ENCODE assay signal across 2 fruit fly cellular contexts in the genomic region with DNA sequence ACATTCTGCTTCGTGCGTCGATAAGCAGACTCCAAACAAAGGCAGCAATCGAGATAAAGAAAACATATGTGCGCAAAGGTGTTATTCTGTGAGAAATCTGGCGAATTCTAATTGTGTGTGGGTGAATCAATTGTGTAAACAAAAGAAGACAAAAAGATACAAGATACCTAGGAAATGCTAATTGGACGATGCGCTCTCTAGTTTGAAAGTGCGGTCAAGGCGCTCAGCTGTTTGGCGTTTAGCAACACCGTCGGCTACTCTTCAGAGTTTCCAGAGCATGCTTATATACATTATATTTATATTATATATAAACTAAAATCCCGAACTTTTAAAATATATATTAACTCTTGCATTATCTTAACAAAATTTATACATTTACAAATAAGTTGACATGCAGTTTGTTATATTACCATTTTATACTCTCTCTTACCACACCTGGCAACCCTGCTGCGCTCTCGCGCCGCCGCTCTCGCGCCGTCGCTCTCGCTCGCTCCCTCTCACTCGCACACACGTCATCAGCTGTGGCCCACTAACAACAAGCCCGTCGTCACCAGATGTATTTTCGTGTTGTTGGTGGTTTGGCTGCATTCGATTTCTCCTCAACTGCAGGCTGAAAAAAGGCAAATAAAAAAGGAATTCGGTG.
TF ChIP-seq lines count a peak whose summit lies in the region.

A gene (plus strand): TSS at position 551 of the 643 bp plus-strand sequence.

TF ChIP-seq in whole organism, embryonic, 481 proteins besides CTCF, POLR2A, EP300 and RAD21 (continued from another document and continues in another):
- TF ChIP-seq ranshi (GFP tag; IDR thresholded peaks at IDR 0.05; lab: Robert Waterston, UW): peak; percentile 99
- TF ChIP-seq CG10209 (GFP tag; optimal IDR thresholded peaks at IDR 0.05; lab: Kevin White, UChicago): peak; percentile 98
- TF ChIP-seq prd (optimal IDR thresholded peaks at IDR 0.05; lab: Kevin White, UChicago): no peak
- peak; percentile 99 for TF ChIP-seq prd (GFP tag; IDR thresholded peaks at IDR 0.05; lab: Robert Waterston, UW)
- TF ChIP-seq CG13296 (GFP tag; optimal IDR thresholded peaks at IDR 0.05; lab: Kevin White, UChicago): peak; percentile 98
- TF ChIP-seq chinmo (GFP tag; IDR thresholded peaks at IDR 0.05; lab: Robert Waterston, UW; ENCODE audit: partially characterized antibody): 0 out of 4 replicates have a peak, but pooled peaks have one; percentile 70
- peak; percentile 93 for TF ChIP-seq lilli (GFP tag; optimal IDR thresholded peaks at IDR 0.05; lab: Kevin White, UChicago)
- peak; percentile 97 for TF ChIP-seq Optix (GFP tag; IDR thresholded peaks at IDR 0.05; lab: Robert Waterston, UW)
- no peak for TF ChIP-seq Sin3A (optimal IDR thresholded peaks at IDR 0.05; lab: Kevin White, UChicago)
- TF ChIP-seq Scr (GFP tag; IDR thresholded peaks at IDR 0.05; lab: Robert Waterston, UW; ENCODE audit: partially characterized antibody): peak; percentile 45
- TF ChIP-seq zfh1 (GFP tag; IDR thresholded peaks at IDR 0.05; lab: Robert Waterston, UW): peak; percentile 99
- peak; percentile 98 for TF ChIP-seq ase (GFP tag; IDR thresholded peaks at IDR 0.05; lab: Robert Waterston, UW)
- TF ChIP-seq CG9609 (GFP tag; optimal IDR thresholded peaks at IDR 0.05; lab: Kevin White, UChicago): peak; percentile 77
- TF ChIP-seq Drgx (GFP tag; IDR thresholded peaks at IDR 0.05; lab: Robert Waterston, UW): peak; percentile 98
- peak; percentile 53 for TF ChIP-seq ash1 (GFP tag; optimal IDR thresholded peaks at IDR 0.05; lab: Kevin White, UChicago)
- peak; percentile 97 for TF ChIP-seq CG4730 (GFP tag; IDR thresholded peaks at IDR 0.05; lab: Robert Waterston, UW)
- peak; percentile 45 for TF ChIP-seq MESR4 (GFP tag; optimal IDR thresholded peaks at IDR 0.05; lab: Kevin White, UChicago)
- TF ChIP-seq CG6765 (GFP tag; optimal IDR thresholded peaks at IDR 0.05; lab: Kevin White, UChicago): peak; percentile 98
- TF ChIP-seq hb (GFP tag; IDR thresholded peaks at IDR 0.05; lab: Robert Waterston, UW; ENCODE audit: partially characterized antibody): no peak
- TF ChIP-seq CG7357 (GFP tag; IDR thresholded peaks at IDR 0.05; lab: Robert Waterston, UW): peak; percentile 93
- peak; percentile 84 for TF ChIP-seq CG4854 (GFP tag; optimal IDR thresholded peaks at IDR 0.05; lab: Kevin White, UChicago)
- TF ChIP-seq z (GFP tag; IDR thresholded peaks at IDR 0.05; lab: Robert Waterston, UW): peak; percentile 72; the same call in 2 of the 3 replicates
- TF ChIP-seq CG5953 (GFP tag; IDR thresholded peaks at IDR 0.05; lab: Robert Waterston, UW): peak; percentile 97
- peak; percentile 98 for TF ChIP-seq tin (GFP tag; optimal IDR thresholded peaks at IDR 0.05; lab: Kevin White, UChicago)
- TF ChIP-seq wor (GFP tag; IDR thresholded peaks at IDR 0.05; lab: Robert Waterston, UW): peak; percentile 97
- peak; percentile 94 for TF ChIP-seq bowl (GFP tag; IDR thresholded peaks at IDR 0.05; lab: Robert Waterston, UW)
- TF ChIP-seq CG11723 (GFP tag; optimal IDR thresholded peaks at IDR 0.05; lab: Kevin White, UChicago): peak; percentile 98
- peak; percentile 97 for TF ChIP-seq CG3726 (GFP tag; IDR thresholded peaks at IDR 0.05; lab: Robert Waterston, UW)
- TF ChIP-seq Camta (GFP tag; optimal IDR thresholded peaks at IDR 0.05; lab: Kevin White, UChicago): peak; percentile 76
- TF ChIP-seq odd (GFP tag; optimal IDR thresholded peaks at IDR 0.05; lab: Kevin White, UChicago): peak; percentile 97
- TF ChIP-seq da (GFP tag; optimal IDR thresholded peaks at IDR 0.05; lab: Kevin White, UChicago): no peak
- peak; percentile 98 for TF ChIP-seq CG15696 (tag; optimal IDR thresholded peaks at IDR 0.05; lab: Kevin White, UChicago)
- TF ChIP-seq Ravus (GFP tag; IDR thresholded peaks at IDR 0.05; lab: Robert Waterston, UW): peak; percentile 94
- peak; percentile 96 for TF ChIP-seq CG6175 (GFP tag; IDR thresholded peaks at IDR 0.05; lab: Robert Waterston, UW)
- peak; percentile 99 for TF ChIP-seq CG8924 (tag; optimal IDR thresholded peaks at IDR 0.05; lab: Kevin White, UChicago)
- TF ChIP-seq CG10462 (GFP tag; optimal IDR thresholded peaks at IDR 0.05; lab: Kevin White, UChicago): peak; percentile 96
- TF ChIP-seq fd64A (GFP tag; optimal IDR thresholded peaks at IDR 0.05; lab: Kevin White, UChicago): peak; percentile 94
- peak; percentile 91 for TF ChIP-seq CG10431 (GFP tag; optimal IDR thresholded peaks at IDR 0.05; lab: Kevin White, UChicago)
- TF ChIP-seq caup (GFP tag; optimal IDR thresholded peaks at IDR 0.05; lab: Kevin White, UChicago; ENCODE audit: severe bottlenecking): peak; percentile 99
- TF ChIP-seq CG1832 (GFP tag; optimal IDR thresholded peaks at IDR 0.05; lab: Kevin White, UChicago): peak; percentile 91
- peak; percentile 82 for TF ChIP-seq pnt (GFP tag; optimal IDR thresholded peaks at IDR 0.05; lab: Kevin White, UChicago)
- peak in 1 of 2 experiments; percentile 86 for TF ChIP-seq tll (GFP tag; optimal IDR thresholded peaks at IDR 0.05; lab: Kevin White, UChicago)
- TF ChIP-seq CG7271 (tag; optimal IDR thresholded peaks at IDR 0.05; lab: Kevin White, UChicago): peak; percentile 98
- no peak for TF ChIP-seq zen2 (GFP tag; IDR thresholded peaks at IDR 0.05; lab: Robert Waterston, UW; ENCODE audit: partially characterized antibody)
- TF ChIP-seq gsb-n (tag; optimal IDR thresholded peaks at IDR 0.05; lab: Kevin White, UChicago): peak; percentile 98
- peak; percentile 93 for TF ChIP-seq tup (GFP tag; optimal IDR thresholded peaks at IDR 0.05; lab: Kevin White, UChicago)
- peak; percentile 98 for TF ChIP-seq CG10366 (GFP tag; IDR thresholded peaks at IDR 0.05; lab: Robert Waterston, UW)
- TF ChIP-seq PHDP (tag; optimal IDR thresholded peaks at IDR 0.05; lab: Kevin White, UChicago): peak; percentile 98
- peak; percentile 81 for TF ChIP-seq Bteb2 (GFP tag; optimal IDR thresholded peaks at IDR 0.05; lab: Kevin White, UChicago)
- peak; percentile 58 for TF ChIP-seq CG4282 (GFP tag; optimal IDR thresholded peaks at IDR 0.05; lab: Kevin White, UChicago)
- TF ChIP-seq Doc3 (GFP tag; IDR thresholded peaks at IDR 0.05; lab: Robert Waterston, UW; ENCODE audit: partially characterized antibody): no peak
- no peak for TF ChIP-seq zf30C (GFP tag; optimal IDR thresholded peaks at IDR 0.05; lab: Kevin White, UChicago)
- peak; percentile 40; the same call in 1 of the 3 replicates for TF ChIP-seq vnd (GFP tag; IDR thresholded peaks at IDR 0.05; lab: Robert Waterston, UW; ENCODE audit: partially characterized antibody)
- peak; percentile 96 for TF ChIP-seq Taf1 (GFP tag; IDR thresholded peaks at IDR 0.05; lab: Robert Waterston, UW)
- peak; percentile 90 for TF ChIP-seq CG17568 (GFP tag; optimal IDR thresholded peaks at IDR 0.05; lab: Kevin White, UChicago)
- TF ChIP-seq exex (tag; optimal IDR thresholded peaks at IDR 0.05; lab: Kevin White, UChicago): peak; percentile 82
- TF ChIP-seq chm (GFP tag; IDR thresholded peaks at IDR 0.05; lab: Robert Waterston, UW): peak; percentile 98
- TF ChIP-seq Dfd (GFP tag; optimal IDR thresholded peaks at IDR 0.05; lab: Kevin White, UChicago): no peak
- peak; percentile 97 for TF ChIP-seq Abd-B (GFP tag; optimal IDR thresholded peaks at IDR 0.05; lab: Kevin White, UChicago)
- peak; percentile 99 for TF ChIP-seq unpg (GFP tag; optimal IDR thresholded peaks at IDR 0.05; lab: Kevin White, UChicago)

TF ChIP-seq in whole organism, prepupa, 60 proteins besides CTCF, POLR2A, EP300 and RAD21 (continued from another document):
- peak; percentile 89 for TF ChIP-seq fd85E (GFP tag; optimal IDR thresholded peaks at IDR 0.05; lab: Kevin White, UChicago)
- TF ChIP-seq CG6808 (GFP tag; optimal IDR thresholded peaks at IDR 0.05; lab: Kevin White, UChicago): peak; percentile 95
- peak; percentile 93 for TF ChIP-seq dac (GFP tag; optimal IDR thresholded peaks at IDR 0.05; lab: Kevin White, UChicago)
- peak; percentile 98 for TF ChIP-seq CG34406 (GFP tag; optimal IDR thresholded peaks at IDR 0.05; lab: Kevin White, UChicago)
- TF ChIP-seq CG7368 (GFP tag; optimal IDR thresholded peaks at IDR 0.05; lab: Kevin White, UChicago): peak; percentile 94
- TF ChIP-seq Hr4 (GFP tag; optimal IDR thresholded peaks at IDR 0.05; lab: Kevin White, UChicago): peak; percentile 92
- peak; percentile 98 for TF ChIP-seq CG10631 (GFP tag; optimal IDR thresholded peaks at IDR 0.05; lab: Kevin White, UChicago)
- TF ChIP-seq CG4318 (GFP tag; optimal IDR thresholded peaks at IDR 0.05; lab: Kevin White, UChicago): peak; percentile 93
- peak; percentile 95 for TF ChIP-seq CG10669 (GFP tag; optimal IDR thresholded peaks at IDR 0.05; lab: Kevin White, UChicago)
- TF ChIP-seq Hr39 (GFP tag; optimal IDR thresholded peaks at IDR 0.05; lab: Kevin White, UChicago): peak; percentile 91
- peak; percentile 96 for TF ChIP-seq dsx (GFP tag; optimal IDR thresholded peaks at IDR 0.05; lab: Kevin White, UChicago; ENCODE audit: poor library complexity, severe bottlenecking)
- peak; percentile 84 to 96 for TF ChIP-seq salr (GFP tag; optimal IDR thresholded peaks at IDR 0.05; lab: Kevin White, UChicago)
